Worm (Caenorhabditis elegans) whole organism, dauer: ENCODE data around the gene C04E12.5.

ENCODE experiments used
- unc-62 ChIP-seq: sonication (generic microtip); optimal IDR thresholded peaks from 2 replicates; lab custom pipeline; 2017; ENCODE audit warnings: missing biosample characterization, missing genetic modification reagents, missing genetic modification characterization

The C04E12.5 gene

ce11 chrV:3358267-3358666 is at the start of gene C04E12.5:
Gene C04E12.5, plus strand, starts transcription at chrV:3358567.
- no peak for TF ChIP-seq unc-62

- no peak for TF ChIP-seq unc-62
Observed at ce11 chrV:3312067-3312666, 46.2 kb upstream of the C04E12.5 start, which contains the start of gene arrd-18. Gene arrd-18, minus strand, starts transcription at chrV:3312117.

- no peak for TF ChIP-seq unc-62
Observed at ce11 chrV:3315308-3315707, 43.1 kb upstream of the C04E12.5 start, which contains the start of gene arrd-19. Gene arrd-19, minus strand, starts transcription at chrV:3315516.

ce11 chrV:3316108-3316507 is 42.3 kb upstream of the C04E12.5 start, which contains the start of gene F35F10.1:
Gene F35F10.1, plus strand, starts transcription at chrV:3316307.
- no peak for TF ChIP-seq unc-62

ce11 chrV:3318975-3319374 is 39.4 kb upstream of the C04E12.5 start, which contains the start of gene F35F10.13:
Gene F35F10.13, minus strand, starts transcription at chrV:3319075.
- TF ChIP-seq unc-62 = no peak

ce11 chrV:3320005-3320404 is 38.4 kb upstream of the C04E12.5 start, which contains the start of gene F35F10.14:
Gene F35F10.14, minus strand, starts transcription at chrV:3320105.
- no peak for TF ChIP-seq unc-62

- TF ChIP-seq unc-62 = no peak
Observed at ce11 chrV:3320432-3320831, 37.9 kb upstream of the C04E12.5 start, which contains the start of gene C17B7.14. Gene C17B7.14, minus strand, starts transcription at chrV:3320532.

ce11 chrV:3324178-3324577 is 34.2 kb upstream of the C04E12.5 start, which contains the start of gene C17B7.8:
Gene C17B7.8, minus strand, starts transcription at chrV:3324278.
- no peak for TF ChIP-seq unc-62

ce11 chrV:3332023-3332422 is 26.3 kb upstream of the C04E12.5 start, which contains the start of gene C17B7.9:
Gene C17B7.9, minus strand, starts transcription at chrV:3332123.
- TF ChIP-seq unc-62 = no peak

- no peak for TF ChIP-seq unc-62
Observed at ce11 chrV:3333334-3333733, 25.0 kb upstream of the C04E12.5 start, which contains the start of gene C17B7.5. Gene C17B7.5, plus strand, starts transcription at chrV:3333634.

- no peak for TF ChIP-seq unc-62
Observed at ce11 chrV:3339009-3339408, 19.4 kb upstream of the C04E12.5 start, which contains the start of gene C17B7.4. Gene C17B7.4, plus strand, starts transcription at chrV:3339309.

ce11 chrV:3341906-3342305 is 16.5 kb upstream of the C04E12.5 start, which contains the start of gene C17B7.10:
Gene C17B7.10, minus strand, starts transcription at chrV:3342006.
- TF ChIP-seq unc-62 = no peak

ce11 chrV:3342504-3342903 is 15.9 kb upstream of the C04E12.5 start, which contains the start of gene C17B7.3:
Gene C17B7.3, plus strand, starts transcription at chrV:3342804.
- TF ChIP-seq unc-62 = no peak

ce11 chrV:3344001-3344400 is 14.4 kb upstream of the C04E12.5 start:
- TF ChIP-seq unc-62 = no peak

- no peak for TF ChIP-seq unc-62
Observed at ce11 chrV:3346434-3347019, 11.8 kb upstream of the C04E12.5 start, which contains the start of gene fbxa-65. Gene fbxa-65, minus strand, starts transcription at chrV:3346484.

- TF ChIP-seq unc-62 = no peak
Observed at ce11 chrV:3347486-3347885, 10.9 kb upstream of the C04E12.5 start.

- no peak for TF ChIP-seq unc-62
Observed at ce11 chrV:3349877-3350276, 8.5 kb upstream of the C04E12.5 start, which contains the start of gene C17B7.15. Gene C17B7.15, plus strand, starts transcription at chrV:3350177.
